Worm (Caenorhabditis elegans) whole organism, L4 larva: ENCODE results near the gene Y71H2B.8.

ENCODE experiments used
- T20F7.1 ChIP-seq: fragments of 200-800 bp; sonication (Bioruptor generic); optimal IDR thresholded peaks from 2 replicates; lab custom pipeline; 2018; ENCODE audit warnings: mild to moderate bottlenecking, missing genetic modification characterization, missing compliant biosample characterization
- ceh-28 ChIP-seq: fragments of 150-350 bp; optimal IDR thresholded peaks from 2 replicates; lab custom pipeline; 2014; ENCODE audit warnings: missing biosample characterization, missing genetic modification reagents, missing genetic modification characterization
- ceh-82 ChIP-seq: sonication (generic microtip); optimal IDR thresholded peaks from 2 replicates; lab custom pipeline; 2017; ENCODE audit warnings: missing biosample characterization, missing genetic modification characterization
- fos-1 ChIP-seq: fragments of 150-350 bp; optimal IDR thresholded peaks from 2 replicates; lab custom pipeline; 2014; ENCODE audit warnings: missing biosample characterization, missing genetic modification characterization
- lin-29 ChIP-seq: fragments of 200-800 bp; sonication (Bioruptor generic); IDR thresholded peaks from 2 replicates; pipeline ENCODE4 v1.3.6; 2022; ENCODE audit warnings: missing genetic modification reagents, missing genetic modification characterization, missing compliant biosample characterization
- nhr-76 ChIP-seq: fragments of 150-350 bp; optimal IDR thresholded peaks from 2 replicates; lab custom pipeline; 2014; ENCODE audit warnings: missing biosample characterization, missing genetic modification characterization
- skn-1 ChIP-seq: fragments of 150-350 bp; optimal IDR thresholded peaks from 2 replicates; lab custom pipeline; 2014; ENCODE audit warnings: missing biosample characterization, missing genetic modification characterization
- unc-62 ChIP-seq, 3 experiments: fragments of 150-350 bp in 1 of 3; sonication (generic microtip); optimal IDR thresholded peaks in 2 of 3; peaks in 1 of 3; 1 replicate in 1 of 3; 2 replicates in 2 of 3; lab custom pipeline; 2014 to 2017; ENCODE audit warnings: missing biosample characterization in 3 of 3, missing genetic modification characterization in 3 of 3, missing genetic modification reagents in 3 of 3, missing genotype in 1 of 3
- zfp-2 ChIP-seq: sonication (generic microtip); optimal IDR thresholded peaks from 2 replicates; lab custom pipeline; 2016; ENCODE audit warnings: mild to moderate bottlenecking, missing genetic modification characterization, missing compliant biosample characterization

DNA sequence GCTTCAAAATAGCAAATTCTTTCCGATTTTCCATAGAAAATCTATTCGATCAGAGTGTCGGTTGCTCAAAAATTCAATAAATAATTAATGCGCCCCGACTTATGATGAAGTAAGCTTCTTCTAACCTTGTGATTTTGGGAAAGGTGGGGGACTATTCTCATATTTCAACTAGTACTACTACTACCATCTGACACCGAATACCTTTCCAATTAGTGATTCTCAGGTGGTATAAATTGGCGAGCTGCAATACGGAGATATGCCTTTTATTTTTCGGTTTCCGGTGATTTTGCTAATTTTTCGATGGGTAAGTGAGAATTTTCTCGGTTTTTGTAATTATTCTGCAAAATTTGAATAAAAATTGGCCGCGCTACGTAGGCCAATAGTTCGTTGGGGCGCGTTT is 17.7 kb upstream of the Y71H2B.8 start, which contains the start of gene nhr-239:
- TF ChIP-seq nhr-76 (tag; lab: Kevin White, UChicago) (no peak), skn-1 (tag; lab: Kevin White, UChicago) (no peak), fos-1 (tag; lab: Kevin White, UChicago) (no peak), unc-62 (GFP tag; optimal IDR thresholded peaks at IDR 0.05 in 1 of 2; lab: Kevin White, UChicago) (no peak), unc-62 (tag; optimal IDR thresholded peaks at IDR 0.05; lab: Kevin White, UChicago) (no peak), lin-29 (no peak), zfp-2 (tag; lab: Kevin White, UChicago) (no peak), ceh-28 (tag; lab: Kevin White, UChicago) (no peak), ceh-82 (no peak), T20F7.1 (GFP tag; lab: Kevin White, UChicago) (no peak)
